Worm (Caenorhabditis elegans) whole organism, L3 larva: Measurements from ENCODE around the gene lgc-4.

Experiments used
- egl-27 ChIP-seq: sonication (generic microtip); optimal IDR thresholded peaks from 4 replicates; lab custom pipeline; 2017; ENCODE audit warnings: missing biosample characterization, missing genetic modification reagents, missing genetic modification characterization
- jun-1 ChIP-seq: fragments of 150-350 bp; optimal IDR thresholded peaks from 2 replicates; lab custom pipeline; 2014; ENCODE audit warnings: missing biosample characterization, missing genetic modification reagents, missing genetic modification characterization
- nhr-43 ChIP-seq: sonication (generic microtip); optimal IDR thresholded peaks from 2 replicates; lab custom pipeline; 2016; ENCODE audit warnings: mild to moderate bottlenecking, missing genetic modification characterization, missing compliant biosample characterization; ENCODE audit not compliant: poor library complexity, severe bottlenecking
- pqm-1 ChIP-seq: fragments of 150-350 bp; optimal IDR thresholded peaks from 2 replicates; lab custom pipeline; 2017; ENCODE audit warnings: missing biosample characterization, missing genetic modification characterization, inconsistent platforms

ce11 chrX:9242123-9242522 lies at the start of gene lgc-4:
- no peak for TF ChIP-seq egl-27 (tag; lab: Kevin White, UChicago)
- TF ChIP-seq nhr-43: no peak
- TF ChIP-seq jun-1 (tag; lab: Kevin White, UChicago): no peak
- TF ChIP-seq pqm-1: no peak
